Worm (Caenorhabditis elegans): ENCODE results near the gene htrl-1.
A peak's percentile ranks its signal among the peaks of the same experiment; 100 is the strongest.

Gene htrl-1

DNA sequence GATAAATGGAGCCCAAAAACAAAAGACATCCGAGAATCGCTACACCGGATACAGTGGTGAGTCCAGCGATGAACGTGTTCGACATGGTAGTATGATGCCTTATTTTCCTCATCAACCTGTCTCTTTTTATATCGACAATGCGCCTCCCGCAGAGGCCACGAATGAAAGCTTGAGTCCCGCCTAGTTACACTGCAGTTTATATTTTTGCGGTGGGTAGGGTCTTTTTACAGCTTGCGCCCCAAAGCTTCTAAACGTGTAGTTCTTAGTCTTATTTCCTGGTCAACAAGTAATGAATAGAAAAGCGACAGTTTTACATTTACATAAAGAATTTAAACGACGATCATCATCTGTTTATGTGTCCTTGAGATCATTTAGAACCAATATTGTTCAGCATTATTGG is 45.9 kb downstream of the htrl-1 start, which contains the start of gene col-156:
Gene col-156, minus strand, starts transcription at position 101 of the 400 bp plus-strand sequence.
- TF ChIP-seq med-1 (GFP tag; optimal IDR thresholded peaks at IDR 0.05; ENCODE audit: insufficient read depth) (no peak), flt-1 (GFP tag; IDR thresholded peaks at IDR 0.05) (no peak)

DNA sequence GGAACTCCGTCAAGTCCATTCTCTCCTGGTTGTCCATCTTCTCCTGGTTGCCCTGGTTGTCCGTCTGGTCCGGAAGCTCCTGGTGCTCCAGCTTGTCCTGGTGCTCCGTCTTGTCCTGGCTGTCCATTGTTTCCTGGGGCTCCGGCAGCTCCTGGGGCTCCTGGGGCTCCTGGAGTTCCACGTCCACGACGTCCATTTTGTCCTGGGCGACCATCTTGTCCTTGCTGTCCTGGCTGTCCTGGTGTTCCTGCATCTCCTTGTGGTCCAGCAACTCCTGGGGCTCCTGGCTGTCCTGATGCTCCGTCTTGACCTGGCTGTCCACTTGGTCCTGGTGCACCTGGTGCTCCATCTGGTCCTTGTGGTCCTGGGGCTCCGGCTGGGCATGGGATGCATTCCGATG is 46.8 kb downstream of the htrl-1 start:
- TF ChIP-seq tab-1 (GFP tag; IDR thresholded peaks at IDR 0.05), result no peak
- no peak for TF ChIP-seq ztf-23 (GFP tag; IDR thresholded peaks at IDR 0.05)
- TF ChIP-seq cog-1 (tag; optimal IDR thresholded peaks at IDR 0.05), result no peak
- no peak for TF ChIP-seq ztf-29 (GFP tag; IDR thresholded peaks at IDR 0.05)
- TF ChIP-seq flt-1 (GFP tag; IDR thresholded peaks at IDR 0.05), result no peak
- no peak for TF ChIP-seq ref-1 (GFP tag; conservative IDR thresholded peaks at IDR 0.05)
- no peak for TF ChIP-seq klf-2 (GFP tag; conservative IDR thresholded peaks at IDR 0.05)
- TF ChIP-seq med-1 (GFP tag; optimal IDR thresholded peaks at IDR 0.05; ENCODE audit: insufficient read depth), result no peak
- TF ChIP-seq T22C8.4 (GFP tag; IDR thresholded peaks at IDR 0.05), result no peak

DNA sequence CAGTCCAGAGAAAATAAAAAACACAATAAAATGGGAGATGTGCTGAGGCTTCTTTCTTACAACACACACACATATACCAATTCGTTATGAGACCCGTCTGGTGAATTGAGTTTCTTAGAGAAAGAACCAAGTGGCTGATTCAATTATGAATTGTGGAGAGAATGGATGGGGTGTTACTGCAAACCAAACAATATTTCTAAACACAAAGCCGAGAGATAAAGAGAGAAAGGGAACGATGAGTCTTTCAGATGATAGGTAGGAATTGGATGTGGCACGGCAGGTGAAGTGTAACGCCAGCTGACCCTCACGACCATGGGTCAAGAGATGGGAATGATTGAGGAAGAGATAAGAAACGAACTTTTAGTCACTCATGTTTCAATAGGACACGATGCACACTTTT is 49.9 kb downstream of the htrl-1 start, which contains the start of gene mig-17:
Gene mig-17, plus strand, starts transcription at position 389 of the 400 bp plus-strand sequence.
- TF ChIP-seq ref-1 (GFP tag; conservative IDR thresholded peaks at IDR 0.05), result no peak
- TF ChIP-seq flt-1 (GFP tag; IDR thresholded peaks at IDR 0.05), result no peak
- TF ChIP-seq tab-1 (GFP tag; IDR thresholded peaks at IDR 0.05), result no peak
- no peak for TF ChIP-seq klf-2 (GFP tag; conservative IDR thresholded peaks at IDR 0.05)
- TF ChIP-seq T22C8.4 (GFP tag; IDR thresholded peaks at IDR 0.05), result no peak
- TF ChIP-seq ztf-29 (GFP tag; IDR thresholded peaks at IDR 0.05), result no peak
- no peak for TF ChIP-seq med-1 (GFP tag; optimal IDR thresholded peaks at IDR 0.05; ENCODE audit: insufficient read depth)
- TF ChIP-seq ztf-23 (GFP tag; IDR thresholded peaks at IDR 0.05), result no peak
- no peak for TF ChIP-seq cog-1 (tag; optimal IDR thresholded peaks at IDR 0.05)

DNA sequence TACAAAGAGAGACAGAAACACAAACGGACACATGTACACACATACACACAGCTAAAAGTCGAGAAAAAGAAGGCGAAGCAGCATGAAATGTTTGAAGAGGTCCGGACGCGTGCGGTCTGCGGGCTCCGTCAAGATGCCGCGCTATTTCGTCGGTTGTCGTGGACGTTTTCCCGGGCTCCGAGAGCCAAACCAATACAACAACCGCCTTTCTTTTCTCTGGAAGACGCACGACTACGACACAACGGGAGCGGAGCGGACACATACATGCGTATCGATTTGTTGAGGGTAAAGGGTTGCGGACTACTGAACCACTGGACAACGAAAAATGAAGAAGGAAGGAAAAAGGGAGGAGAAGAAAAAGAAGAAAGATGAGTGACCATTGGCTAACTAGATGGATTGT is 50.8 kb downstream of the htrl-1 start:
- TF ChIP-seq klf-2 (GFP tag; conservative IDR thresholded peaks at IDR 0.05) (no peak), T22C8.4 (GFP tag; IDR thresholded peaks at IDR 0.05) (peak; percentile 41; the same call in 1 of the 2 replicates), tab-1 (GFP tag; IDR thresholded peaks at IDR 0.05) (no peak), flt-1 (GFP tag; IDR thresholded peaks at IDR 0.05) (no peak)
